Worm (Caenorhabditis elegans): ENCODE data around the gene lelo-1.

DNA sequence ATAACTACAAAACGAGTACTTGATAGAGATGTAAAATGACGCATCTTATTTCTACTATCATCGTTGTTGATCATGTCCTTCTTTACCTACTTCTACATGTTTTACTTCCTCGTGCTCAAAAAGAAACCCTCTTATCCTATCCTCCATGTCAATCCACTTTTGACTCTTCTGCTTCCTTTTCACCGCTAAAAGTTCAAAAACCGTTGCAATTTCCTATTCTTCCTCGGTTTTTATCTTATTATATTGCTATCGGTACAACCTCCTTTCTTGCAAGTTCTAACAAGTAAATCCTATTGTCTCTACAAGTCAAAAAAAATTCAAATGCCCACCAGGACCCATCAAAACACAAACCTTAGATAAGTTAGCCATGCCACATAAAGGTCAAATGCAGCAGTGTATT is 38.9 kb upstream of the lelo-1 start:
- TF ChIP-seq nhr-77 (tag; optimal IDR thresholded peaks at IDR 0.05) (no peak), nhr-12 (tag; optimal IDR thresholded peaks at IDR 0.05) (no peak), nhr-237 (tag; optimal IDR thresholded peaks at IDR 0.05) (no peak), elt-3 (tag; optimal IDR thresholded peaks at IDR 0.05) (no peak), pha-4 (tag; optimal IDR thresholded peaks at IDR 0.05) (no peak), egl-27 (tag; optimal IDR thresholded peaks at IDR 0.05) (no peak), unc-62 (GFP tag; optimal IDR thresholded peaks at IDR 0.05) (no peak), skn-1 (tag; optimal IDR thresholded peaks at IDR 0.05) (no peak), egl-5 (tag; optimal IDR thresholded peaks at IDR 0.05) (no peak), unc-39 (tag; optimal IDR thresholded peaks at IDR 0.05) (no peak)

Data from whole organism, L3 larva.